Worm (Caenorhabditis elegans): Measurements from ENCODE around the gene F35H10.10.

Gene F35H10.10

ce11 chrIV:8325667-8326066 is 12.9 kb upstream of the F35H10.10 start, which contains the start of gene F35H10.3:
Gene F35H10.3 (plus strand): TSS chrIV:8325967.
- TF ChIP-seq ceh-91 (GFP tag; IDR thresholded peaks at IDR 0.05), result no peak
- no peak for TF ChIP-seq K12H6.12 (tag; optimal IDR thresholded peaks at IDR 0.05)
- no peak for TF ChIP-seq Y56A3A.18 (GFP tag; IDR thresholded peaks at IDR 0.05)
- TF ChIP-seq hmg-1.2 (GFP tag; IDR thresholded peaks at IDR 0.05), result no peak
- no peak for TF ChIP-seq nhr-27 (tag; optimal IDR thresholded peaks at IDR 0.05)
- no peak for TF ChIP-seq zim-3 (tag; optimal IDR thresholded peaks at IDR 0.05)

ce11 chrIV:8318799-8319198 is 6.1 kb upstream of the F35H10.10 start:
- no peak for TF ChIP-seq sea-2 (GFP tag; IDR thresholded peaks at IDR 0.05)
- TF ChIP-seq ztf-25 (GFP tag; IDR thresholded peaks at IDR 0.05), result no peak
- no peak for TF ChIP-seq K12H6.12 (tag; optimal IDR thresholded peaks at IDR 0.05)
- no peak for TF ChIP-seq rcor-1 (GFP tag; IDR thresholded peaks at IDR 0.05)
- TF ChIP-seq nfya-2 (GFP tag; IDR thresholded peaks at IDR 0.05), result no peak
- TF ChIP-seq pbrm-1 (GFP tag; IDR thresholded peaks at IDR 0.05), result no peak
- TF ChIP-seq somi-1 (GFP tag; optimal IDR thresholded peaks at IDR 0.05), result no peak
- no peak for TF ChIP-seq efl-1 (GFP tag; optimal IDR thresholded peaks at IDR 0.05)
- TF ChIP-seq hlh-26 (GFP tag; conservative IDR thresholded peaks at IDR 0.05), result no peak
- no peak for TF ChIP-seq F33H1.4 (GFP tag; IDR thresholded peaks at IDR 0.05)
- TF ChIP-seq ccch-3 (GFP tag; optimal IDR thresholded peaks at IDR 0.05), result no peak
- no peak for TF ChIP-seq zim-3 (tag; optimal IDR thresholded peaks at IDR 0.05)
- TF ChIP-seq T26A5.8 (tag; optimal IDR thresholded peaks at IDR 0.05), result no peak
- TF ChIP-seq hlh-12 (tag; optimal IDR thresholded peaks at IDR 0.05), result no peak
- no peak for TF ChIP-seq rpc-1 (optimal IDR thresholded peaks at IDR 0.05)
- no peak for TF ChIP-seq rpc-1 (tag; optimal IDR thresholded peaks at IDR 0.05)
- no peak for TF ChIP-seq ztf-22 (GFP tag; optimal IDR thresholded peaks at IDR 0.05)
- TF ChIP-seq snpc-1.1 (tag; optimal IDR thresholded peaks at IDR 0.05; ENCODE audit: insufficient read depth), result no peak
- TF ChIP-seq bed-1 (GFP tag; IDR thresholded peaks at IDR 0.05), result no peak

ce11 chrIV:8317800-8318199 is 5.1 kb upstream of the F35H10.10 start:
- TF ChIP-seq aptf-3 (GFP tag; IDR thresholded peaks at IDR 0.05) (no peak), madf-3 (GFP tag; IDR thresholded peaks at IDR 0.05) (no peak), madf-8 (GFP tag; conservative IDR thresholded peaks at IDR 0.05) (no peak), K11D2.4 (GFP tag; IDR thresholded peaks at IDR 0.05) (no peak), F57C9.4 (tag; optimal IDR thresholded peaks at IDR 0.05) (no peak), ztf-22 (GFP tag; optimal IDR thresholded peaks at IDR 0.05) (no peak), tlf-1 (GFP tag; optimal IDR thresholded peaks at IDR 0.05) (no peak), mxl-1 (tag; optimal IDR thresholded peaks at IDR 0.05) (no peak), ztf-6 (GFP tag; IDR thresholded peaks at IDR 0.05) (no peak), aptf-2 (GFP tag; conservative IDR thresholded peaks at IDR 0.05) (no peak), nhr-80 (tag; optimal IDR thresholded peaks at IDR 0.05) (no peak), B0261.1 (tag; optimal IDR thresholded peaks at IDR 0.05) (no peak), F37B4.10 (GFP tag; IDR thresholded peaks at IDR 0.05) (no peak), nfya-2 (GFP tag; IDR thresholded peaks at IDR 0.05) (no peak)

ce11 chrIV:8312105-8312504 is 641 bp downstream of the F35H10.10 start:
- TF ChIP-seq F22D6.2 (tag; optimal IDR thresholded peaks at IDR 0.05) (no peak), sptf-2 (GFP tag; optimal IDR thresholded peaks at IDR 0.05) (no peak), C06A6.2 (GFP tag; conservative IDR thresholded peaks at IDR 0.05) (no peak), F57C9.4 (tag; optimal IDR thresholded peaks at IDR 0.05) (no peak), hmg-20 (GFP tag; IDR thresholded peaks at IDR 0.05) (no peak), somi-1 (GFP tag; optimal IDR thresholded peaks at IDR 0.05) (no peak), B0035.1 (tag; optimal IDR thresholded peaks at IDR 0.05) (no peak), ceh-58 (GFP tag; IDR thresholded peaks at IDR 0.05) (no peak), mcd-1 (GFP tag; IDR thresholded peaks at IDR 0.05) (no peak)

Measured in whole organism, young adult.